Fruit fly (Drosophila melanogaster) whole organism, prepupa: ENCODE data around the gene CG33689.

Source experiments
- Blimp-1 ChIP-seq: fragments of 200-800 bp; sonication (Bioruptor generic); optimal IDR thresholded peaks from 3 replicates; lab custom pipeline; 2017; ENCODE audit warnings: missing biosample characterization, missing genetic modification characterization, mild to moderate bottlenecking, moderate library complexity, missing genetic modification reagents
- CG10631 ChIP-seq: fragments of 200-800 bp; sonication (Bioruptor generic); optimal IDR thresholded peaks from 2 replicates; lab custom pipeline; 2016; ENCODE audit warnings: missing biosample characterization, missing genetic modification characterization
- CG10669 ChIP-seq: fragments of 200-800 bp; sonication (Bioruptor generic); optimal IDR thresholded peaks from 3 replicates; lab custom pipeline; 2018; ENCODE audit warnings: missing biosample characterization, mild to moderate bottlenecking, missing genetic modification characterization, moderate library complexity
- CG11294 ChIP-seq: fragments of 200-800 bp; sonication (Bioruptor generic); IDR thresholded peaks from 2 replicates; pipeline ENCODE4 v1.3.6; 2022; ENCODE audit warnings: missing biosample characterization, missing genetic modification characterization
- CG11762 ChIP-seq: fragments of 200-800 bp; sonication (Bioruptor generic); optimal IDR thresholded peaks from 3 replicates; lab custom pipeline; 2016; ENCODE audit warnings: missing biosample characterization, missing genetic modification characterization; ENCODE audit not compliant: insufficient read depth
- CG1621 ChIP-seq: fragments of 200-800 bp; sonication (Bioruptor generic); optimal IDR thresholded peaks from 3 replicates; lab custom pipeline; 2018; ENCODE audit warnings: missing biosample characterization, mild to moderate bottlenecking, missing genetic modification characterization
- CG16779 ChIP-seq: fragments of 200-800 bp; sonication (Bioruptor generic); optimal IDR thresholded peaks from 3 replicates; lab custom pipeline; 2017; ENCODE audit warnings: missing biosample characterization, mild to moderate bottlenecking, missing genetic modification characterization
- CG3032 ChIP-seq: fragments of 200-800 bp; optimal IDR thresholded peaks from 2 replicates; lab custom pipeline; 2019; ENCODE audit warnings: missing biosample characterization, mild to moderate bottlenecking, missing genetic modification characterization, moderate library complexity
- CG31627 ChIP-seq: fragments of 200-800 bp; sonication (Bioruptor generic); optimal IDR thresholded peaks from 3 replicates; lab custom pipeline; 2016; ENCODE audit warnings: missing biosample characterization, missing genetic modification characterization
- CG32006 ChIP-seq: fragments of 200-800 bp; sonication (Bioruptor generic); optimal IDR thresholded peaks from 3 replicates; lab custom pipeline; 2017; ENCODE audit warnings: missing biosample characterization, mild to moderate bottlenecking, missing genetic modification characterization
- CG34406 ChIP-seq: fragments of 200-800 bp; sonication (Bioruptor generic); optimal IDR thresholded peaks from 3 replicates; lab custom pipeline; 2016; ENCODE audit warnings: missing biosample characterization, missing genetic modification characterization
- CG4318 ChIP-seq: fragments of 200-800 bp; sonication (Bioruptor generic); optimal IDR thresholded peaks from 3 replicates; lab custom pipeline; 2017; ENCODE audit warnings: missing biosample characterization, mild to moderate bottlenecking, missing genetic modification characterization
- CG6163 ChIP-seq: fragments of 200-800 bp; sonication (Bioruptor generic); IDR thresholded peaks from 3 replicates; pipeline ENCODE4 v1.3.6; 2022; ENCODE audit warnings: missing biosample characterization, missing genetic modification characterization
- CG6276 ChIP-seq: fragments of 200-800 bp; sonication (Bioruptor generic); optimal IDR thresholded peaks from 2 replicates; lab custom pipeline; 2017; ENCODE audit warnings: missing biosample characterization, mild to moderate bottlenecking, missing genetic modification characterization
- CG6792 ChIP-seq: fragments of 200-800 bp; sonication (Bioruptor generic); optimal IDR thresholded peaks from 3 replicates; lab custom pipeline; 2016; ENCODE audit warnings: missing biosample characterization, missing genetic modification characterization
- CG8119 ChIP-seq: fragments of 200-800 bp; sonication (Bioruptor generic); IDR thresholded peaks from 3 replicates; pipeline ENCODE4 v1.3.6; 2022; ENCODE audit warnings: missing biosample characterization, missing genetic modification characterization
- CG8319 ChIP-seq: fragments of 200-800 bp; sonication (Bioruptor generic); optimal IDR thresholded peaks from 3 replicates; lab custom pipeline; 2016; ENCODE audit warnings: missing biosample characterization, missing genetic modification characterization
- CG9139 ChIP-seq: fragments of 200-800 bp; sonication (Bioruptor generic); optimal IDR thresholded peaks from 3 replicates; lab custom pipeline; 2017; ENCODE audit warnings: missing biosample characterization, mild to moderate bottlenecking, missing genetic modification characterization
- Eip75B ChIP-seq: fragments of 200-800 bp; sonication (Bioruptor generic); optimal IDR thresholded peaks from 3 replicates; lab custom pipeline; 2016; ENCODE audit warnings: missing biosample characterization, missing genetic modification characterization
- Eip78C ChIP-seq: fragments of 200-800 bp; sonication (Bioruptor generic); peaks from one replicate; lab custom pipeline; 2016; ENCODE audit warnings: missing biosample characterization, missing genetic modification characterization
- Eip93F ChIP-seq: fragments of 200-800 bp; sonication (Bioruptor generic); optimal IDR thresholded peaks from 2 replicates; lab custom pipeline; 2016; ENCODE audit warnings: missing biosample characterization, mild to moderate bottlenecking, missing genetic modification characterization
- Ets21C ChIP-seq: fragments of 200-800 bp; sonication (Bioruptor generic); optimal IDR thresholded peaks from 3 replicates; lab custom pipeline; 2016; ENCODE audit warnings: missing biosample characterization, missing genetic modification characterization
- Ets96B ChIP-seq: fragments of 200-800 bp; optimal IDR thresholded peaks from 2 replicates; lab custom pipeline; 2019; ENCODE audit warnings: missing biosample characterization, mild to moderate bottlenecking, missing genetic modification characterization, moderate library complexity
- Hr38 ChIP-seq: sonication (Bioruptor generic); optimal IDR thresholded peaks from 2 replicates; lab custom pipeline; 2016; ENCODE audit warnings: missing biosample characterization, missing genetic modification characterization
- Hr39 ChIP-seq: fragments of 200-800 bp; sonication (Bioruptor generic); optimal IDR thresholded peaks from 2 replicates; lab custom pipeline; 2016; ENCODE audit warnings: missing biosample characterization, missing genetic modification characterization
- Hr4 ChIP-seq: fragments of 200-800 bp; sonication (Bioruptor generic); optimal IDR thresholded peaks from 3 replicates; lab custom pipeline; 2016; ENCODE audit warnings: missing biosample characterization, missing genetic modification characterization
- Met ChIP-seq: fragments of 200-800 bp; sonication (Bioruptor generic); optimal IDR thresholded peaks from 3 replicates; lab custom pipeline; 2016; ENCODE audit warnings: missing biosample characterization, missing genetic modification characterization
- Smox ChIP-seq: fragments of 200-800 bp; sonication (Bioruptor generic); optimal IDR thresholded peaks from 3 replicates; lab custom pipeline; 2016; ENCODE audit warnings: missing biosample characterization, missing genetic modification characterization
- Sox102F ChIP-seq: fragments of 200-800 bp; sonication (Bioruptor generic); optimal IDR thresholded peaks from 2 replicates; lab custom pipeline; 2016; ENCODE audit warnings: missing biosample characterization, mild to moderate bottlenecking, missing genetic modification characterization
- Sox14 ChIP-seq: fragments of 200-800 bp; sonication (Bioruptor generic); optimal IDR thresholded peaks from 3 replicates; lab custom pipeline; 2016; ENCODE audit warnings: missing biosample characterization, missing genetic modification characterization
- acj6 ChIP-seq: fragments of 200-800 bp; sonication (Bioruptor generic); optimal IDR thresholded peaks from 3 replicates; lab custom pipeline; 2016; ENCODE audit warnings: missing biosample characterization, missing genetic modification characterization
- cyc ChIP-seq: fragments of 200-800 bp; sonication (Bioruptor generic); optimal IDR thresholded peaks from 3 replicates; lab custom pipeline; 2016; ENCODE audit warnings: missing biosample characterization, missing genetic modification characterization
- eg ChIP-seq: fragments of 200-800 bp; sonication (Bioruptor generic); IDR thresholded peaks from 3 replicates; pipeline ENCODE4 v1.3.6; 2022; ENCODE audit warnings: missing biosample characterization, missing genetic modification characterization
- esn ChIP-seq: fragments of 200-800 bp; sonication (Bioruptor generic); optimal IDR thresholded peaks from 2 replicates; lab custom pipeline; 2016; ENCODE audit warnings: missing biosample characterization, mild to moderate bottlenecking, missing genetic modification characterization, moderate library complexity
- fd59A ChIP-seq: fragments of 200-800 bp; sonication (Bioruptor generic); optimal IDR thresholded peaks from 2 replicates; lab custom pipeline; 2017; ENCODE audit warnings: missing biosample characterization, mild to moderate bottlenecking, missing genetic modification characterization, missing genetic modification reagents
- fd85E ChIP-seq: fragments of 200-800 bp; sonication (Bioruptor generic); optimal IDR thresholded peaks from 3 replicates; lab custom pipeline; 2016; ENCODE audit warnings: missing biosample characterization, missing genetic modification characterization
- lz ChIP-seq: fragments of 200-800 bp; sonication (Bioruptor generic); optimal IDR thresholded peaks from 3 replicates; lab custom pipeline; 2016; ENCODE audit warnings: missing biosample characterization, missing genetic modification characterization
- net ChIP-seq: fragments of 200-800 bp; sonication (Bioruptor generic); optimal IDR thresholded peaks from 3 replicates; lab custom pipeline; 2016; ENCODE audit warnings: missing biosample characterization, missing genetic modification characterization
- pdm3 ChIP-seq: fragments of 200-800 bp; sonication (Bioruptor generic); optimal IDR thresholded peaks from 3 replicates; lab custom pipeline; 2016; ENCODE audit warnings: missing biosample characterization, missing genetic modification characterization
- spab ChIP-seq: fragments of 200-800 bp; sonication (Bioruptor generic); optimal IDR thresholded peaks from 2 replicates; lab custom pipeline; 2017; ENCODE audit warnings: missing biosample characterization, mild to moderate bottlenecking, missing genetic modification characterization, missing genetic modification reagents
- svp ChIP-seq: fragments of 200-800 bp; sonication (Bioruptor generic); peaks from one replicate; lab custom pipeline; 2016; ENCODE audit warnings: missing biosample characterization, missing genetic modification characterization
- topi ChIP-seq: fragments of 200-800 bp; sonication (Bioruptor generic); optimal IDR thresholded peaks from 3 replicates; lab custom pipeline; 2016; ENCODE audit warnings: missing biosample characterization, missing genetic modification characterization
- vri ChIP-seq: fragments of 200-800 bp; sonication (Bioruptor generic); optimal IDR thresholded peaks from 3 replicates; lab custom pipeline; 2016; ENCODE audit warnings: missing biosample characterization, mild to moderate bottlenecking, missing genetic modification characterization

Gene CG33689

dm6 chr3L:16199929-16200328, at the start of gene CG33689:
TSS of gene CG33689 (plus strand) at chr3L:16200229.
- TF ChIP-seq fd85E (GFP tag; lab: Kevin White, UChicago) (no peak), svp (GFP tag; lab: Kevin White, UChicago) (peak; percentile 19)

DNA sequence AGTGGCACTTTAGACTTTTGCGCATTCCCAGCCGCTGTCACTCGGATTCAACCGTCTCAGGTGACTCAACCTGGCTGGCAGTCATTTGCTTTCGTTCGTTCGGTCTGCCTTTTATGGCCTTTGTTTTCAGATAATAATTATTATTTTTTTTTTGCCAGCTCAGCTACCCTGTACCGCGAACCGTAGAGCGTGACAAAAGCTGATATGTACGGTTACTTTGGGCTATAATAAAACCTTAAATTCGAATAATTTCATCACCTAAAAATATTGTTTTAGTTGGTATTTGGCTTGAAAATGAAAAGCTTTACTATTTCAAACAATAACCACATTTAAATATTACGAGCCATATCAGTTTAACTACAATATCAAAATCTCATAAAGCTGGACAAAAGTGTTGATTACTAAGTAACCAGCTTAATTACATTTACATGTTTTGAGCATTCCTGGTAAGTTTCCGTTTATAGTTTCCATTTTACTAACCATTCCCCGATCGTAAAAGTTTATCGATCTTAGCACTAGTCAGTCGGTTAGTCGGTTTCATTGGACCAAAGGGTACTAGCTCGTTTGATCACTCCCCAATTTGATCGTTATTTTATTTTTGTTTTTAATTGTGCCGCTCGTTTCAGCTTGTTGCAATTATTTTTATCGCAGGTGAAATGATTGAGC, 49.0 kb upstream of the CG33689 start:
- TF ChIP-seq CG3032 (tag; lab: Kevin White, UChicago) (no peak), Eip93F (peak; percentile 20), vri (GFP tag; lab: Kevin White, UChicago) (peak; percentile 6), topi (GFP tag; lab: Kevin White, UChicago) (peak; percentile 8), svp (GFP tag; lab: Kevin White, UChicago) (peak; percentile 71), CG11294 (no peak), CG4318 (GFP tag; lab: Kevin White, UChicago) (no peak), Ets21C (GFP tag; lab: Kevin White, UChicago) (no peak), CG6792 (GFP tag; lab: Kevin White, UChicago) (no peak), Hr38 (GFP tag; lab: Kevin White, UChicago) (no peak), Smox (GFP tag; lab: Kevin White, UChicago) (no peak), CG10669 (GFP tag; lab: Kevin White, UChicago) (no peak), CG1621 (tag; lab: Kevin White, UChicago) (no peak), pdm3 (no peak), Eip78C (GFP tag; lab: Kevin White, UChicago) (peak; percentile 72), spab (GFP tag; lab: Kevin White, UChicago) (no peak), Blimp-1 (no peak), CG8119 (GFP tag; lab: Robert Waterston, UW) (no peak), CG11762 (GFP tag; lab: Kevin White, UChicago) (no peak), Eip75B (GFP tag; lab: Kevin White, UChicago) (no peak), esn (peak; percentile 18), eg (GFP tag; lab: Robert Waterston, UW) (no peak), CG16779 (tag; lab: Kevin White, UChicago) (no peak), CG8319 (GFP tag; lab: Kevin White, UChicago) (no peak), CG32006 (GFP tag; lab: Kevin White, UChicago) (no peak), Sox14 (GFP tag; lab: Kevin White, UChicago) (peak; percentile 43), Hr39 (GFP tag; lab: Kevin White, UChicago) (no peak), Ets96B (tag; lab: Kevin White, UChicago) (no peak), CG6163 (no peak), cyc (no peak), CG9139 (no peak), acj6 (GFP tag; lab: Kevin White, UChicago) (no peak), CG34406 (no peak), net (no peak), Met (GFP tag; lab: Kevin White, UChicago) (peak; percentile 21), CG10631 (no peak), fd59A (GFP tag; lab: Kevin White, UChicago) (no peak), Sox102F (GFP tag; lab: Kevin White, UChicago) (peak; percentile 15), lz (GFP tag; lab: Kevin White, UChicago) (no peak), Hr4 (GFP tag; lab: Kevin White, UChicago) (no peak), CG6276 (GFP tag; lab: Kevin White, UChicago) (no peak), CG31627 (no peak)
- TF ChIP-seq, all 60 proteins: peak for 9
